Fruit fly (Drosophila melanogaster): ENCODE data around the gene Stt3A.
A peak's percentile ranks its signal among the peaks of the same experiment; 100 is the strongest.

Stt3A gene

DNA sequence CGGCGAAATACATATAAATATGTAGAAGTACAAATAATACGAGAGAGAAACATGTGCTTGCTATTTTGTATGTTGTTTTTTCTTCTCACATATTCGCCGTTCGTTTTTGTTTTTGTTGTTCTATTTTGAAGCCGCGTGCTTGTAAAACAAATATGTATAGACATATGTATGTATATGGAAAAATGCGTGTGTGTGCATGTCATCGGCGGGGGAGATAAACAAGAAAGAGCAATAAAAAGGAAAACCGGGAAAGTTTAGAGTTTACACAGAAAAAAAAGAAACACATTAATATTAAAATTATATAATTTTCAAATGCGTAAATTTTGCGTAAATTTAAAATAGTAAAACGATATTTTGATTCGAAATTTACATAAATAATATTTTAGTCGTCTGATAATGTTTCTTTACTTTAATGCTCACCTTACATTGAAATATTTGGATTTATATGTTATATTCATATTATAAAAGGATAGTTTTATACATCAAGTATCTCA is 8.2 kb downstream of the Stt3A start (continued):
- TF ChIP-seq p53 (GFP tag; optimal IDR thresholded peaks at IDR 0.05) (no peak), CHES-1-like (GFP tag; optimal IDR thresholded peaks at IDR 0.05) (no peak), CG18599 (GFP tag; optimal IDR thresholded peaks at IDR 0.05) (no peak), NFAT (GFP tag; IDR thresholded peaks at IDR 0.05) (no peak), CG10543 (GFP tag; optimal IDR thresholded peaks at IDR 0.05) (no peak), odd (GFP tag; optimal IDR thresholded peaks at IDR 0.05) (no peak), CG5245 (GFP tag; optimal IDR thresholded peaks at IDR 0.05) (no peak), CG2889 (GFP tag; IDR thresholded peaks at IDR 0.05) (no peak), CG9876 (GFP tag; optimal IDR thresholded peaks at IDR 0.05) (no peak), pb (GFP tag; optimal IDR thresholded peaks at IDR 0.05) (no peak), abd-A (tag; optimal IDR thresholded peaks at IDR 0.05) (no peak), kay (GFP tag; optimal IDR thresholded peaks at IDR 0.05) (no peak), D19A (tag; optimal IDR thresholded peaks at IDR 0.05) (peak; percentile 51), bcd (GFP tag; optimal IDR thresholded peaks at IDR 0.05) (no peak), CG15073 (GFP tag; optimal IDR thresholded peaks at IDR 0.05) (no peak), CG14710 (tag; optimal IDR thresholded peaks at IDR 0.05) (peak; percentile 55), Med (GFP tag) (peak; percentile 50), CG2116 (GFP tag; optimal IDR thresholded peaks at IDR 0.05) (no peak), Lhr (GFP tag; optimal IDR thresholded peaks at IDR 0.05) (no peak), btn (GFP tag; optimal IDR thresholded peaks at IDR 0.05) (no peak), nom (GFP tag; optimal IDR thresholded peaks at IDR 0.05) (peak; percentile 76), jing (GFP tag; optimal IDR thresholded peaks at IDR 0.05) (no peak), Fer1 (GFP tag; optimal IDR thresholded peaks at IDR 0.05) (no peak)

DNA sequence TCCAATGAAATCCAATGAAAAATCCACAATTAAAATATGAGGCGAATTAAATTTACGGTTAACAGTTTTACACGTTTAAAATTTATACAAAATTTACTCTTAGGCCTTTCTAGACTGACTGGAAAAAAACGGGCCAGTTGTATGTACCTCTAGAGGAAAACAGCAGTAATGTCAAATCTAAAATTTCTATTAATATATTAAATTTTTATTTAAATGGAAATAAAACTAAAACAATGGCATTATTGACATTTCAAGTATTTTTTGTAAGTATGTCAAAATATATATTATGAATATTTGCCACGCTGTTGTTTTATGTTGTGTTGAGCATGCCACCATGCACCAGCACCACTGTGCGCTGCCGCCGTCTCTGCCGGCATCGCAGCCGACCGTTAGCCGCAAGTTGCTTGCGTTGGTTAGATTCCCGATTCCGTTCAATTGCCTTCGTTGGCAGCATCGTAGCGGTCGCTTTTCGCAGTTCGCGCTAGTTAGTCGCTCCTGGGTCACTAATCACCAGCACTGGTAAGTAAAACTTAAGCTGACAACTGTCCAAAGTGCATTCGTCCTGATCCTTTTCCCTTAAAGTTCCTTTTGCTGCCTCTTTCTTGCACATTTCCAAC is 8.8 kb downstream of the Stt3A start, which contains the start of gene Cbs:
TSS of gene Cbs (plus strand) at position 308 of the 617 bp plus-strand sequence.
- TF ChIP-seq Dbx (GFP tag; IDR thresholded peaks at IDR 0.05) (peak; percentile 63), HHEX (GFP tag; optimal IDR thresholded peaks at IDR 0.05) (peak; percentile 14), knrl (GFP tag; IDR thresholded peaks at IDR 0.05; ENCODE audit: partially characterized antibody) (no peak), Gug (GFP tag; IDR thresholded peaks at IDR 0.05) (peak; percentile 74; the same call in 3 of the 4 replicates), vfl (GFP tag; optimal IDR thresholded peaks at IDR 0.05) (no peak), CG6272 (GFP tag; IDR thresholded peaks at IDR 0.05) (peak; percentile 69), wor (GFP tag; IDR thresholded peaks at IDR 0.05) (peak; percentile 38; the same call in 1 of the 2 replicates), CG7963 (GFP tag; IDR thresholded peaks at IDR 0.05; ENCODE audit: partially characterized antibody) (no peak), esg (GFP tag; conservative IDR thresholded peaks at IDR 0.05) (peak; percentile 63), Mrtf (GFP tag; IDR thresholded peaks at IDR 0.05) (peak; percentile 65; the same call in 2 of the 3 replicates), CG11093 (GFP tag; IDR thresholded peaks at IDR 0.05) (peak; percentile 29; the same call in 1 of the 3 replicates), mirr (GFP tag; optimal IDR thresholded peaks at IDR 0.05) (no peak), C15 (GFP tag; IDR thresholded peaks at IDR 0.05) (no peak), onecut (GFP tag; IDR thresholded peaks at IDR 0.05) (peak; percentile 8), sna (GFP tag; IDR thresholded peaks at IDR 0.05; ENCODE audit: partially characterized antibody) (no peak), pita (GFP tag; optimal IDR thresholded peaks at IDR 0.05) (no peak), CG10366 (GFP tag; IDR thresholded peaks at IDR 0.05) (peak; percentile 64), CG12744 (GFP tag; optimal IDR thresholded peaks at IDR 0.05) (no peak), CG6654 (GFP tag; optimal IDR thresholded peaks at IDR 0.05) (no peak), B-H1 (GFP tag; IDR thresholded peaks at IDR 0.05) (0 out of 3 replicates have a peak, but pooled peaks have one; percentile 23), CG2889 (GFP tag; IDR thresholded peaks at IDR 0.05) (0 out of 3 replicates have a peak, but pooled peaks have one; percentile 62), Ets97D (GFP tag; optimal IDR thresholded peaks at IDR 0.05) (no peak), Nf-YB (GFP tag; optimal IDR thresholded peaks at IDR 0.05) (peak; percentile 19), caup (GFP tag; optimal IDR thresholded peaks at IDR 0.05; ENCODE audit: severe bottlenecking) (peak; percentile 15), stwl (tag; optimal IDR thresholded peaks at IDR 0.05) (no peak), CG11696 (GFP tag; IDR thresholded peaks at IDR 0.05) (no peak), Six4 (GFP tag; optimal IDR thresholded peaks at IDR 0.05) (peak; percentile 53), pnt (GFP tag; optimal IDR thresholded peaks at IDR 0.05) (no peak)
